Fruit fly (Drosophila melanogaster): ENCODE data around the gene RtGEF.

The RtGEF gene

DNA sequence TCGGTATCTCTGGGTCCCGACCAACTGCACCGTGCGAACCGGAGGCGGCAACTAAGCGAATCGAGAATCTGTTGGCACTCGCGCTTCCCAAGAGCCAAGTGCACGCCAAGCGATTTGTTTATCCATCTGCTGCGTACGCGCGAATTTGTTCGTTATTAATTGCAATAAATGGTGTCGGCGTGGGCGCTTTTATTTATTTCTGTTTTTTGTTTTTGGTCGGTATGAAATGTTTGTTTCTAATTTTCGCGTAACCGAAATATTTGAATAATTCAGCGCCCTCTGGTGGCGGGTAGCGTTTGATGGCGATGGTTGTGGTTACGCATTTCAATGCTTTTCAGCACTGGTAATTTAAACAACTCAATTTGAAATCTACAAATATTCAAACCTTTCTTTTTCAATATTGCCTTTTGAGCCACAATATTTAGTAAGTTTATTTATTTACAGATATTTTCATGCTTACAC is 64.5 kb downstream of the RtGEF start, which contains the start of gene CG10947 (continued):
- TF ChIP-seq CG12391 (tag; optimal IDR thresholded peaks at IDR 0.05) (peak; percentile 35), aop (GFP tag; IDR thresholded peaks at IDR 0.05) (no peak), pho (GFP tag; optimal IDR thresholded peaks at IDR 0.05) (peak; percentile 64), CG7357 (GFP tag; IDR thresholded peaks at IDR 0.05) (no peak), B-H1 (GFP tag; IDR thresholded peaks at IDR 0.05) (no peak), slbo (GFP tag; IDR thresholded peaks at IDR 0.05) (peak; percentile 71), Atf-2 (GFP tag; optimal IDR thresholded peaks at IDR 0.05) (peak; percentile 36), CG7963 (GFP tag; IDR thresholded peaks at IDR 0.05; ENCODE audit: partially characterized antibody) (no peak), CG8290 (GFP tag; optimal IDR thresholded peaks at IDR 0.05) (peak; percentile 64), CG8290 (tag; optimal IDR thresholded peaks at IDR 0.05) (peak in 1 of 2 experiments; percentile 69), CG18476 (GFP tag; optimal IDR thresholded peaks at IDR 0.05) (peak; percentile 46), ken (GFP tag; IDR thresholded peaks at IDR 0.05) (0 out of 3 replicates have a peak, but pooled peaks have one; percentile 48), fd3F (GFP tag; optimal IDR thresholded peaks at IDR 0.05) (peak; percentile 37), Gsc (GFP tag; IDR thresholded peaks at IDR 0.05) (no peak), Atf3 (GFP tag; optimal IDR thresholded peaks at IDR 0.05) (peak; percentile 65), CG31441 (GFP tag; IDR thresholded peaks at IDR 0.05) (peak; percentile 37; the same call in 1 of the 2 replicates), CG10147 (GFP tag; optimal IDR thresholded peaks at IDR 0.05) (peak; percentile 7), CG1792 (GFP tag; optimal IDR thresholded peaks at IDR 0.05) (peak; percentile 65), gfzf (GFP tag; optimal IDR thresholded peaks at IDR 0.05) (peak; percentile 16), pum (GFP tag; optimal IDR thresholded peaks at IDR 0.05) (peak; percentile 59), CHES-1-like (GFP tag; optimal IDR thresholded peaks at IDR 0.05) (peak; percentile 61), CkIIα-i1 (GFP tag; IDR thresholded peaks at IDR 0.05) (no peak), CG3163 (GFP tag; optimal IDR thresholded peaks at IDR 0.05) (peak; percentile 51), p53 (GFP tag; optimal IDR thresholded peaks at IDR 0.05) (no peak), CG13296 (GFP tag; optimal IDR thresholded peaks at IDR 0.05) (peak; percentile 64), lov (optimal IDR thresholded peaks at IDR 0.05) (no peak), lov (GFP tag; IDR thresholded peaks at IDR 0.05) (peak; percentile 70; the same call in 1 of the 3 replicates), Antp (GFP tag; optimal IDR thresholded peaks at IDR 0.05) (peak; percentile 70), Bgb (GFP tag; IDR thresholded peaks at IDR 0.05; ENCODE audit: partially characterized antibody) (peak; percentile 73), CG2889 (GFP tag; IDR thresholded peaks at IDR 0.05) (0 out of 3 replicates have a peak, but pooled peaks have one; percentile 4), nom (GFP tag; optimal IDR thresholded peaks at IDR 0.05) (no peak), CG17829 (tag; optimal IDR thresholded peaks at IDR 0.05) (peak; percentile 1), ro (GFP tag; IDR thresholded peaks at IDR 0.05) (no peak), gt (GFP tag; IDR thresholded peaks at IDR 0.05) (no peak), Hr51 (GFP tag; optimal IDR thresholded peaks at IDR 0.05) (peak; percentile 39 to 48), BEAF-32 (GFP tag; optimal IDR thresholded peaks at IDR 0.05) (peak; percentile 70), CG15269 (tag; optimal IDR thresholded peaks at IDR 0.05) (peak; percentile 60), wor (GFP tag; IDR thresholded peaks at IDR 0.05) (no peak), nerfin-2 (GFP tag; IDR thresholded peaks at IDR 0.05; ENCODE audit: partially characterized antibody) (0 out of 2 replicates have a peak, but pooled peaks have one; percentile 34), Med (GFP tag) (peak; percentile 97), Lhr (GFP tag; optimal IDR thresholded peaks at IDR 0.05) (peak; percentile 79), CG9932 (GFP tag; IDR thresholded peaks at IDR 0.05) (peak; percentile 75), cas (GFP tag; IDR thresholded peaks at IDR 0.05) (no peak), zfh1 (GFP tag; IDR thresholded peaks at IDR 0.05) (peak; percentile 79), z (GFP tag; IDR thresholded peaks at IDR 0.05) (no peak), CG3847 (GFP tag; IDR thresholded peaks at IDR 0.05) (peak; percentile 76), fd102C (GFP tag; optimal IDR thresholded peaks at IDR 0.05) (no peak), ftz-f1 (GFP tag; optimal IDR thresholded peaks at IDR 0.05) (peak; percentile 11), peb (GFP tag; IDR thresholded peaks at IDR 0.05) (0 out of 2 replicates have a peak, but pooled peaks have one; percentile 13), nau (GFP tag; optimal IDR thresholded peaks at IDR 0.05) (peak; percentile 47), Adf1 (GFP tag; IDR thresholded peaks at IDR 0.05) (no peak)
